Worm (Caenorhabditis elegans): ENCODE results near the gene srz-91.

DNA sequence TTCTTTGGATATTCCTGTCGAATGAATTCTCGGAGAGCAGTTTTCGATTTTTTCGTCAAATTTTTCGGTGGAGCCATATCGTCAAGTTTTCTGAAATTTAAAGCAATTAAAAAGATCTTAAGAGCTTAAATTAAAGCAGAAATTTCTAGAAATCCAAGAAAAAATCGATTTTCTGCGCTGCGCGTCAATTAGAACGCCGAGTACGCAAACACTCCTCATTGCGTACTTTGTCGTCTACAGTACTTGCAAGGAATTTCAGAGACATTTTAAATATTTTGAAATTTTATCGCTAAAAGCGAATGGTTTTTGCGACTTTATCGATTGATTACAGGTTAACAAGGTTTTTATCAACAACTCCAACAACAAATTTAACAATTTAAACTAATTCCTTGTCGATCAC lies 47.3 kb downstream of the srz-91 start:
- TF ChIP-seq hmbx-1 (tag; optimal IDR thresholded peaks at IDR 0.05) (no peak), aly-1 (tag; optimal IDR thresholded peaks at IDR 0.05) (no peak)

Measured in whole organism, early embryonic.